Worm (Caenorhabditis elegans): ENCODE results near the gene mbl-1.
A peak's percentile ranks its signal among the peaks of the same experiment; 100 is the strongest.

mbl-1 gene

ce11 chrX:17058340-17058739 lies 79.9 kb downstream of the mbl-1 start (continued):
- TF ChIP-seq him-1 (tag; optimal IDR thresholded peaks at IDR 0.05) (no peak), athp-1 (tag; optimal IDR thresholded peaks at IDR 0.05) (no peak), F23B12.7 (tag; optimal IDR thresholded peaks at IDR 0.05; ENCODE audit: insufficient read depth) (no peak), cebp-2 (GFP tag; IDR thresholded peaks at IDR 0.05) (no peak), madf-10 (tag; optimal IDR thresholded peaks at IDR 0.05) (no peak), lin-35 (GFP tag; optimal IDR thresholded peaks at IDR 0.05) (no peak), ceh-40 (GFP tag; IDR thresholded peaks at IDR 0.05) (no peak), pbrm-1 (GFP tag; IDR thresholded peaks at IDR 0.05) (0 out of 2 replicates have a peak, but pooled peaks have one; percentile 10), egl-18 (GFP tag; IDR thresholded peaks at IDR 0.05) (no peak), unc-62 (GFP tag; optimal IDR thresholded peaks at IDR 0.05) (no peak), cebp-1 (GFP tag; IDR thresholded peaks at IDR 0.05) (no peak), cebp-1 (tag; optimal IDR thresholded peaks at IDR 0.05) (peak; percentile 34), hmg-1.2 (GFP tag; IDR thresholded peaks at IDR 0.05) (no peak), B0261.1 (tag; optimal IDR thresholded peaks at IDR 0.05) (no peak), egl-44 (GFP tag; IDR thresholded peaks at IDR 0.05) (no peak), dpl-1 (GFP tag; optimal IDR thresholded peaks at IDR 0.05) (no peak), Y79H2A.3 (GFP tag; conservative IDR thresholded peaks at IDR 0.05) (no peak), B0035.1 (tag; optimal IDR thresholded peaks at IDR 0.05) (no peak), lag-1 (GFP tag; IDR thresholded peaks at IDR 0.05) (no peak), ceh-100 (GFP tag; IDR thresholded peaks at IDR 0.05) (no peak), dox-1 (GFP tag; IDR thresholded peaks at IDR 0.05) (no peak), nfyb-1 (GFP tag; IDR thresholded peaks at IDR 0.05) (0 out of 2 replicates have a peak, but pooled peaks have one; percentile 47), sptf-2 (GFP tag; optimal IDR thresholded peaks at IDR 0.05) (no peak), ceh-58 (GFP tag; IDR thresholded peaks at IDR 0.05) (no peak), unc-130 (GFP tag; optimal IDR thresholded peaks at IDR 0.05) (no peak), F33H1.4 (GFP tag; IDR thresholded peaks at IDR 0.05) (no peak), ztf-3 (GFP tag; optimal IDR thresholded peaks at IDR 0.05) (no peak), let-526 (GFP tag; IDR thresholded peaks at IDR 0.05) (no peak), hsf-1 (GFP tag; IDR thresholded peaks at IDR 0.05) (no peak), T26A5.8 (tag; optimal IDR thresholded peaks at IDR 0.05) (no peak), egrh-3 (GFP tag; IDR thresholded peaks at IDR 0.05) (peak; percentile 73), ztf-26 (tag; optimal IDR thresholded peaks at IDR 0.05) (no peak)

- TF ChIP-seq lsy-27 (tag; optimal IDR thresholded peaks at IDR 0.05; ENCODE audit: borderline replicate concordance, insufficient read depth) (no peak), F57A8.1 (GFP tag; optimal IDR thresholded peaks at IDR 0.05) (no peak), ceh-100 (GFP tag; IDR thresholded peaks at IDR 0.05) (no peak), snpc-1.1 (tag; optimal IDR thresholded peaks at IDR 0.05; ENCODE audit: insufficient read depth) (no peak), egl-44 (GFP tag; IDR thresholded peaks at IDR 0.05) (no peak), ztf-3 (GFP tag; optimal IDR thresholded peaks at IDR 0.05) (no peak), let-607 (tag; optimal IDR thresholded peaks at IDR 0.05) (no peak)
Observed at ce11 chrX:17059760-17060159, 81.4 kb downstream of the mbl-1 start.

Measured in whole organism, young adult.